Fruit fly (Drosophila melanogaster): Measurements from ENCODE around the gene CG14294.

dm6 chr3R:18875228-18875627 lies 26.8 kb downstream of the CG14294 start, which contains the start of gene CG14298:
- TF ChIP-seq Mad (GFP tag; optimal IDR thresholded peaks at IDR 0.05): no peak
- no peak for TF ChIP-seq CG8290 (GFP tag; optimal IDR thresholded peaks at IDR 0.05)
- no peak for TF ChIP-seq CG8290 (tag; optimal IDR thresholded peaks at IDR 0.05)
- TF ChIP-seq sc (optimal IDR thresholded peaks at IDR 0.05): no peak
- no peak for TF ChIP-seq sc (GFP tag; optimal IDR thresholded peaks at IDR 0.05)
- no peak for TF ChIP-seq pita (GFP tag; optimal IDR thresholded peaks at IDR 0.05)
- no peak for TF ChIP-seq CG10209 (GFP tag; optimal IDR thresholded peaks at IDR 0.05)
- TF ChIP-seq CG18764 (GFP tag; optimal IDR thresholded peaks at IDR 0.05): no peak
- TF ChIP-seq CG11247 (GFP tag; IDR thresholded peaks at IDR 0.05): no peak
- no peak for TF ChIP-seq pan (optimal IDR thresholded peaks at IDR 0.05)
- no peak for TF ChIP-seq pan (GFP tag; optimal IDR thresholded peaks at IDR 0.05 in 1 of 2, IDR thresholded peaks at IDR 0.05 in 1 of 2)
- TF ChIP-seq Nf-YA (GFP tag; IDR thresholded peaks at IDR 0.05): no peak
- no peak for TF ChIP-seq E2f1 (GFP tag; IDR thresholded peaks at IDR 0.05)
- TF ChIP-seq Deaf1 (tag; optimal IDR thresholded peaks at IDR 0.05): no peak
- no peak for TF ChIP-seq sr (GFP tag; IDR thresholded peaks at IDR 0.05)
- TF ChIP-seq CG13296 (GFP tag; optimal IDR thresholded peaks at IDR 0.05): no peak

Measured in whole organism, embryonic.